Fruit fly (Drosophila melanogaster) whole organism, wandering third instar larva: ENCODE results near the gene CG14416.

ENCODE experiments used
- Abd-B ChIP-seq: fragments of >200 bp; optimal IDR thresholded peaks from 2 replicates; lab custom pipeline; 2017; ENCODE audit warnings: missing biosample characterization, missing genetic modification characterization
- CG9705 ChIP-seq: fragments of 200-800 bp; sonication (Bioruptor generic); optimal IDR thresholded peaks from 2 replicates; lab custom pipeline; 2018; ENCODE audit warnings: missing biosample characterization, mild to moderate bottlenecking, missing genetic modification characterization
- Dfd ChIP-seq: fragments of >200 bp; optimal IDR thresholded peaks from 2 replicates; lab custom pipeline; 2017; ENCODE audit warnings: missing biosample characterization, missing genetic modification characterization
- Hnf4 ChIP-seq: fragments of 200-800 bp; sonication (Bioruptor generic); optimal IDR thresholded peaks from 2 replicates; lab custom pipeline; 2016; ENCODE audit warnings: missing biosample characterization, mild to moderate bottlenecking, missing genetic modification characterization
- Hr78 ChIP-seq: fragments of >200 bp; optimal IDR thresholded peaks from 2 replicates; lab custom pipeline; 2017; ENCODE audit warnings: missing biosample characterization, missing genetic modification characterization
- Hr83 ChIP-seq: fragments of 200-300 bp; sonication (Bioruptor generic); optimal IDR thresholded peaks from 2 replicates; lab custom pipeline; 2016; ENCODE audit warnings: missing biosample characterization, mild to moderate bottlenecking, missing genetic modification characterization, moderate library complexity; ENCODE audit not compliant: poor library complexity, severe bottlenecking
- Jra ChIP-seq: sonication (Bioruptor generic); optimal IDR thresholded peaks from 2 replicates; lab custom pipeline; 2016; ENCODE audit warnings: missing biosample characterization, missing genetic modification characterization
- Mio ChIP-seq: sonication (Bioruptor generic); optimal IDR thresholded peaks from 2 replicates; lab custom pipeline; 2016; ENCODE audit warnings: missing biosample characterization, missing genetic modification characterization
- N ChIP-seq: fragments of >200 bp; optimal IDR thresholded peaks from 2 replicates; lab custom pipeline; 2018; ENCODE audit warnings: missing biosample characterization, missing external identifiers, missing genetic modification characterization
- OdsH ChIP-seq: fragments of 200-800 bp; sonication (Bioruptor generic); optimal IDR thresholded peaks from 2 replicates; lab custom pipeline; 2016; ENCODE audit warnings: missing biosample characterization, mild to moderate bottlenecking, missing genetic modification characterization
- Rel ChIP-seq, 2 experiments: fragments of 200-800 bp; sonication (Bioruptor generic) in 1 of 2; optimal IDR thresholded peaks; 2 replicates in 1 of 2; 3 replicates in 1 of 2; lab custom pipeline; 2016 to 2019; ENCODE audit warnings: mild to moderate bottlenecking in 2 of 2, missing biosample characterization in 2 of 2, missing genetic modification characterization in 2 of 2, moderate library complexity in 1 of 2
- Sp1 ChIP-seq: fragments of 200-800 bp; sonication (Bioruptor generic); optimal IDR thresholded peaks from 3 replicates; lab custom pipeline; 2019; ENCODE audit warnings: missing biosample characterization, mild to moderate bottlenecking, missing genetic modification characterization, moderate library complexity
- brk ChIP-seq: fragments of 200-800 bp; sonication (Bioruptor generic); optimal IDR thresholded peaks from 2 replicates; lab custom pipeline; 2016; ENCODE audit warnings: missing biosample characterization, mild to moderate bottlenecking, missing genetic modification characterization
- dsf ChIP-seq: sonication (Bioruptor generic); optimal IDR thresholded peaks from 2 replicates; lab custom pipeline; 2016; ENCODE audit warnings: missing biosample characterization, missing genetic modification characterization, borderline replicate concordance
- ey ChIP-seq: fragments of 200-800 bp; sonication (Bioruptor generic); optimal IDR thresholded peaks from 2 replicates; lab custom pipeline; 2016; ENCODE audit warnings: missing biosample characterization, missing genetic modification characterization
- h ChIP-seq: fragments of 200-800 bp; sonication (Bioruptor generic); optimal IDR thresholded peaks from 3 replicates; lab custom pipeline; 2016; ENCODE audit warnings: missing biosample characterization, mild to moderate bottlenecking, missing genetic modification characterization
- lola ChIP-seq: fragments of >200 bp; optimal IDR thresholded peaks from 2 replicates; lab custom pipeline; 2017; ENCODE audit warnings: missing biosample characterization, missing genetic modification characterization
- tai ChIP-seq: sonication (Bioruptor generic); optimal IDR thresholded peaks from 2 replicates; lab custom pipeline; 2016; ENCODE audit warnings: missing biosample characterization, missing genetic modification characterization
- usp ChIP-seq: fragments of >200 bp; optimal IDR thresholded peaks from 2 replicates; lab custom pipeline; 2017; ENCODE audit warnings: missing biosample characterization, missing genetic modification characterization

The CG14416 gene

dm6 chrX:2876433-2876832 lies 3.8 kb upstream of the CG14416 start, which contains the start of gene CG14417:
Gene CG14417, minus strand, starts transcription at chrX:2876533.
- no peak for TF ChIP-seq Hr83
- no peak for TF ChIP-seq CG9705 (GFP tag; lab: Kevin White, UChicago)
- TF ChIP-seq usp (GFP tag; lab: Kevin White, UChicago), result no peak
- TF ChIP-seq dsf, result no peak
- no peak for TF ChIP-seq N

- TF ChIP-seq Dfd (no peak), CG9705 (GFP tag; lab: Kevin White, UChicago) (no peak), Mio (GFP tag; lab: Kevin White, UChicago) (no peak)
Measured at dm6 chrX:2869430-2869829, 3.2 kb downstream of the CG14416 start.

DNA sequence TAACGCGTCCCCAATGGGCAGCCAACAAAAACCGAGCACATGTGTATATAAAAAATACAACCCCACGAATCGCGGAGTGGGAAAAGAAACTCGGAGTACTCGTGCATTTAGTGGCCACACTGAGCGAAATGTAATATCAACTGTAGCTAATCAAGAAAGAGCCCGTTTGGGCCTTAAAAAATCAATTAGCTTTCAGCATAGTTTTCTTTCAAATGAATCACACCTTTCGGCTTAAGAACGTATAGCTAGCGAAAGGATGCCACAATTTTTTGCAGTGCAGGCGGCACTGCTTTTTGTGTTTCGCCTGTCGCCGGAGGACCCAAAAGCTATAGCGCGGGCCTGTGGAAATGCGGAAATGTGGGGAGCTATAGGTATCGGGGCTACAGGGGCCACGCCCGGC lies 11.7 kb downstream of the CG14416 start:
- TF ChIP-seq OdsH (GFP tag; lab: Kevin White, UChicago) (no peak), lola (GFP tag; lab: Kevin White, UChicago) (no peak), Sp1 (peak; percentile 16), Jra (GFP tag; lab: Kevin White, UChicago) (no peak), CG9705 (GFP tag; lab: Kevin White, UChicago) (no peak), h (GFP tag; lab: Kevin White, UChicago) (peak; percentile 6), ey (GFP tag; lab: Kevin White, UChicago) (peak; percentile 13), tai (GFP tag; lab: Kevin White, UChicago) (no peak), Mio (GFP tag; lab: Kevin White, UChicago) (no peak), Rel (GFP tag; optimal IDR thresholded peaks at IDR 0.05; lab: Kevin White, UChicago) (no peak), Rel (tag; optimal IDR thresholded peaks at IDR 0.05; lab: Kevin White, UChicago) (no peak), brk (no peak), Hr78 (GFP tag; lab: Kevin White, UChicago) (no peak), Abd-B (GFP tag; lab: Kevin White, UChicago) (no peak), Hnf4 (GFP tag; lab: Kevin White, UChicago) (no peak)
